Worm (Caenorhabditis elegans) whole organism, L1 larva: Measurements from ENCODE around the gene F31E3.6.

ENCODE experiments used
- C04F5.9 ChIP-seq: sonication (generic microtip); optimal IDR thresholded peaks from 2 replicates; lab custom pipeline; 2016; ENCODE audit warnings: missing genetic modification characterization, missing compliant biosample characterization
- C34B4.2 ChIP-seq: sonication (generic microtip); optimal IDR thresholded peaks from 2 replicates; lab custom pipeline; 2017; ENCODE audit warnings: mild to moderate bottlenecking, missing genetic modification characterization, missing compliant biosample characterization
- Y116A8C.19 ChIP-seq: sonication (generic microtip); optimal IDR thresholded peaks from 2 replicates; lab custom pipeline; 2016; ENCODE audit warnings: missing compliant biosample characterization, missing genetic modification characterization, borderline replicate concordance
- aha-1 ChIP-seq: fragments of 150-350 bp; optimal IDR thresholded peaks from 2 replicates; lab custom pipeline; 2014; ENCODE audit warnings: missing biosample characterization, missing genetic modification characterization
- ama-1 ChIP-seq: fragments of 150-350 bp; optimal IDR thresholded peaks from 2 replicates; lab custom pipeline; 2014
- blmp-1 ChIP-seq: fragments of 150-350 bp; optimal IDR thresholded peaks from 2 replicates; lab custom pipeline; 2014; ENCODE audit warnings: missing biosample characterization, missing genetic modification characterization
- ceh-63 ChIP-seq: fragments of 200-800 bp; sonication (Bioruptor generic); optimal IDR thresholded peaks from 2 replicates; lab custom pipeline; 2018; ENCODE audit warnings: mild to moderate bottlenecking, missing genetic modification characterization, missing compliant biosample characterization
- ceh-8 ChIP-seq: fragments of 200-800 bp; sonication (Bioruptor generic); optimal IDR thresholded peaks from 2 replicates; lab custom pipeline; 2018; ENCODE audit warnings: mild to moderate bottlenecking, missing genetic modification characterization, moderate library complexity, missing compliant biosample characterization
- ceh-82 ChIP-seq, 3 experiments: fragments of 150-350 bp in 1 of 3; sonication (generic microtip) in 2 of 3; optimal IDR thresholded peaks; 2 replicates each; lab custom pipeline; 2014 to 2017; ENCODE audit warnings: missing biosample characterization in 3 of 3, missing genetic modification characterization in 3 of 3
- ceh-88 ChIP-seq: fragments of 200-800 bp; sonication (Bioruptor generic); IDR thresholded peaks from 2 replicates; pipeline ENCODE4 v1.3.6; 2022; ENCODE audit warnings: missing genetic modification characterization, missing compliant biosample characterization
- ceh-90 ChIP-seq: sonication (generic microtip); optimal IDR thresholded peaks from 2 replicates; lab custom pipeline; 2016; ENCODE audit warnings: missing genetic modification characterization, missing compliant biosample characterization
- efl-1 ChIP-seq, 4 experiments: fragments of 150-350 bp; optimal IDR thresholded peaks in 3 of 4; peaks in 1 of 4; 1 replicate in 1 of 4; 2 replicates in 3 of 4; lab custom pipeline; 2014; ENCODE audit warnings: missing biosample characterization in 2 of 4, missing genetic modification characterization in 2 of 4, missing genetic modification reagents in 2 of 4
- efl-3 ChIP-seq: fragments of 200-800 bp; sonication (Bioruptor generic); optimal IDR thresholded peaks from 2 replicates; lab custom pipeline; 2018; ENCODE audit warnings: mild to moderate bottlenecking, missing genetic modification characterization, missing compliant biosample characterization
- egl-13 ChIP-seq: sonication (generic microtip); optimal IDR thresholded peaks from 2 replicates; lab custom pipeline; 2016; ENCODE audit warnings: missing genotype, missing genetic modification reagents, missing genetic modification characterization, missing compliant biosample characterization
- elt-2 ChIP-seq: sonication (generic microtip); optimal IDR thresholded peaks from 2 replicates; lab custom pipeline; 2016; ENCODE audit warnings: missing genetic modification characterization, mild to moderate bottlenecking, inconsistent platforms, missing compliant biosample characterization, missing genetic modification reagents
- ets-5 ChIP-seq: fragments of 200-800 bp; sonication (Bioruptor generic); IDR thresholded peaks from 2 replicates; pipeline ENCODE4 v1.3.6; 2022; ENCODE audit warnings: missing genetic modification characterization, missing compliant biosample characterization
- fkh-4 ChIP-seq: sonication (generic microtip); optimal IDR thresholded peaks from 2 replicates; lab custom pipeline; 2016; ENCODE audit warnings: missing compliant biosample characterization, missing genetic modification characterization, borderline replicate concordance
- fkh-8 ChIP-seq: sonication (generic microtip); optimal IDR thresholded peaks from 2 replicates; lab custom pipeline; 2016; ENCODE audit warnings: mild to moderate bottlenecking, missing genetic modification characterization, missing compliant biosample characterization
- fos-1 ChIP-seq: fragments of 150-350 bp; optimal IDR thresholded peaks from 2 replicates; lab custom pipeline; 2014; ENCODE audit warnings: missing biosample characterization, missing genetic modification characterization
- grh-1 ChIP-seq: fragments of 200-800 bp; sonication (Bioruptor generic); IDR thresholded peaks from 2 replicates; pipeline ENCODE4 v1.3.6; 2022; ENCODE audit warnings: missing genetic modification reagents, missing genetic modification characterization, missing compliant biosample characterization
- hlh-4 ChIP-seq: sonication (generic microtip); optimal IDR thresholded peaks from 2 replicates; lab custom pipeline; 2016; ENCODE audit warnings: mild to moderate bottlenecking, missing genetic modification characterization, missing compliant biosample characterization
- hpl-2 ChIP-seq: fragments of 150-350 bp; optimal IDR thresholded peaks from 2 replicates; lab custom pipeline; 2014; ENCODE audit warnings: missing biosample characterization, missing genetic modification reagents, missing genetic modification characterization
- isw-1 ChIP-seq: fragments of 200-800 bp; sonication (Bioruptor generic); IDR thresholded peaks from 2 replicates; pipeline ENCODE4 v1.3.6; 2022; ENCODE audit warnings: missing genetic modification characterization, missing compliant biosample characterization
- lin-14 ChIP-seq: fragments of 200-800 bp; sonication (Bioruptor generic); optimal IDR thresholded peaks from 2 replicates; lab custom pipeline; 2018; ENCODE audit warnings: mild to moderate bottlenecking, missing genetic modification characterization, moderate library complexity, missing compliant biosample characterization
- lin-15B ChIP-seq: fragments of 150-350 bp; sonication (generic microtip); optimal IDR thresholded peaks from 3 replicates; lab custom pipeline; 2014; ENCODE audit warnings: missing biosample characterization, missing genetic modification characterization
- lin-39 ChIP-seq: fragments of 150-350 bp; optimal IDR thresholded peaks from 2 replicates; lab custom pipeline; 2014; ENCODE audit warnings: missing biosample characterization, missing genetic modification reagents, missing genetic modification characterization
- lir-3 ChIP-seq: sonication (generic microtip); optimal IDR thresholded peaks from 2 replicates; lab custom pipeline; 2016; ENCODE audit warnings: mild to moderate bottlenecking, missing genetic modification characterization, moderate library complexity, missing compliant biosample characterization; ENCODE audit not compliant: poor library complexity
- lsy-2 ChIP-seq, 2 experiments: fragments of 150-350 bp; optimal IDR thresholded peaks; 2 replicates each; lab custom pipeline; 2014; ENCODE audit warnings: missing biosample characterization in 2 of 2, missing genetic modification characterization in 2 of 2
- mep-1 ChIP-seq: fragments of 150-350 bp; optimal IDR thresholded peaks from 2 replicates; lab custom pipeline; 2014; ENCODE audit warnings: missing biosample characterization, missing genetic modification characterization
- nhr-11 ChIP-seq: fragments of 150-350 bp; optimal IDR thresholded peaks from 2 replicates; lab custom pipeline; 2014; ENCODE audit warnings: missing biosample characterization, missing genetic modification characterization
- nhr-19 ChIP-seq: fragments of 200-800 bp; sonication (Bioruptor generic); conservative IDR thresholded peaks from 2 replicates; pipeline ENCODE4 v1.3.6; 2022; ENCODE audit warnings: missing genetic modification characterization, missing compliant biosample characterization
- nhr-20 ChIP-seq: sonication (generic microtip); optimal IDR thresholded peaks from 2 replicates; lab custom pipeline; 2016; ENCODE audit warnings: mild to moderate bottlenecking, missing genetic modification characterization, missing compliant biosample characterization
- nhr-237 ChIP-seq: fragments of 150-350 bp; optimal IDR thresholded peaks from 2 replicates; lab custom pipeline; 2014; ENCODE audit warnings: missing biosample characterization, missing genetic modification characterization
- nhr-47 ChIP-seq: sonication (generic microtip); optimal IDR thresholded peaks from 2 replicates; lab custom pipeline; 2016; ENCODE audit warnings: mild to moderate bottlenecking, missing genetic modification characterization, moderate library complexity, missing compliant biosample characterization
- nhr-71 ChIP-seq: sonication (generic microtip); optimal IDR thresholded peaks from 2 replicates; lab custom pipeline; 2016; ENCODE audit warnings: mild to moderate bottlenecking, missing genetic modification characterization, moderate library complexity, missing compliant biosample characterization
- nhr-77 ChIP-seq: fragments of 150-350 bp; optimal IDR thresholded peaks from 2 replicates; lab custom pipeline; 2014; ENCODE audit warnings: missing biosample characterization, missing genetic modification characterization
- nhr-84 ChIP-seq: sonication (generic microtip); optimal IDR thresholded peaks from 2 replicates; lab custom pipeline; 2017; ENCODE audit warnings: missing biosample characterization, missing genetic modification characterization
- nhr-85 ChIP-seq: sonication (generic microtip); peaks from one replicate; lab custom pipeline; 2016; ENCODE audit warnings: missing genetic modification characterization, inconsistent platforms, missing compliant biosample characterization
- nhr-90 ChIP-seq: sonication (generic microtip); optimal IDR thresholded peaks from 2 replicates; lab custom pipeline; 2016; ENCODE audit warnings: mild to moderate bottlenecking, missing genetic modification characterization, missing compliant biosample characterization; ENCODE audit not compliant: poor library complexity
- rnt-1 ChIP-seq: sonication (generic microtip); optimal IDR thresholded peaks from 2 replicates; lab custom pipeline; 2016; ENCODE audit warnings: mild to moderate bottlenecking, missing genetic modification characterization, moderate library complexity, missing compliant biosample characterization
- snpc-4 ChIP-seq: fragments of 150-350 bp; optimal IDR thresholded peaks from 2 replicates; lab custom pipeline; 2014; ENCODE audit warnings: missing biosample characterization, missing genetic modification characterization
- snu-23 ChIP-seq: sonication (generic microtip); optimal IDR thresholded peaks from 2 replicates; lab custom pipeline; 2016; ENCODE audit warnings: missing genetic modification characterization, missing compliant biosample characterization
- sox-4 ChIP-seq: sonication (generic microtip); optimal IDR thresholded peaks from 2 replicates; lab custom pipeline; 2016; ENCODE audit warnings: missing genetic modification characterization, missing compliant biosample characterization
- sup-37 ChIP-seq: fragments of 200-800 bp; sonication (Bioruptor generic); optimal IDR thresholded peaks from 2 replicates; lab custom pipeline; 2018; ENCODE audit warnings: mild to moderate bottlenecking, missing genetic modification characterization, missing compliant biosample characterization
- swsn-7 ChIP-seq: sonication (generic microtip); optimal IDR thresholded peaks from 2 replicates; lab custom pipeline; 2016; ENCODE audit warnings: missing genetic modification characterization, missing compliant biosample characterization
- tbx-2 ChIP-seq: sonication (generic microtip); optimal IDR thresholded peaks from 2 replicates; lab custom pipeline; 2016; ENCODE audit warnings: missing genetic modification characterization, missing compliant biosample characterization
- tlp-1 ChIP-seq: fragments of 150-350 bp; optimal IDR thresholded peaks from 2 replicates; lab custom pipeline; 2014; ENCODE audit warnings: missing biosample characterization, missing genetic modification characterization
- unc-130 ChIP-seq: fragments of 150-350 bp; optimal IDR thresholded peaks from 2 replicates; lab custom pipeline; 2017; ENCODE audit warnings: missing biosample characterization, missing genetic modification characterization, inconsistent platforms
- unc-30 ChIP-seq: sonication (generic microtip); optimal IDR thresholded peaks from 2 replicates; lab custom pipeline; 2017; ENCODE audit warnings: missing biosample characterization, missing genetic modification characterization
- unc-62 ChIP-seq: fragments of 150-350 bp; optimal IDR thresholded peaks from 2 replicates; lab custom pipeline; 2014; ENCODE audit warnings: missing biosample characterization, missing genetic modification reagents, missing genetic modification characterization
- unc-86 ChIP-seq: sonication (generic microtip); optimal IDR thresholded peaks from 2 replicates; lab custom pipeline; 2016; ENCODE audit warnings: missing genetic modification characterization, missing compliant biosample characterization
- zag-1 ChIP-seq: fragments of 150-350 bp; optimal IDR thresholded peaks from 2 replicates; lab custom pipeline; 2014; ENCODE audit warnings: missing biosample characterization, missing genetic modification characterization
- zip-4 ChIP-seq: fragments of 200-800 bp; sonication (Bioruptor generic); optimal IDR thresholded peaks from 2 replicates; lab custom pipeline; 2018; ENCODE audit warnings: mild to moderate bottlenecking, missing genetic modification characterization, moderate library complexity, missing compliant biosample characterization
- ztf-4 ChIP-seq: fragments of 150-350 bp; optimal IDR thresholded peaks from 2 replicates; lab custom pipeline; 2014; ENCODE audit warnings: missing biosample characterization, missing genetic modification characterization

The F31E3.6 gene

ce11 chrIII:7021156-7021637 lies 39.3 kb downstream of the F31E3.6 start, which contains the start of gene rfl-1 (continued):
- no peak for TF ChIP-seq sup-37 (GFP tag; lab: Kevin White, UChicago)
- TF ChIP-seq unc-130 (tag; lab: Kevin White, UChicago): no peak
- peak; percentile 20 for TF ChIP-seq lir-3 (tag; lab: Kevin White, UChicago)
- TF ChIP-seq ceh-8: no peak
- TF ChIP-seq hpl-2: no peak
- no peak for TF ChIP-seq ztf-4 (tag; lab: Kevin White, UChicago)
- no peak for TF ChIP-seq unc-30 (tag; lab: Kevin White, UChicago)
- no peak for TF ChIP-seq C34B4.2 (tag; lab: Kevin White, UChicago)
- TF ChIP-seq isw-1 (GFP tag; lab: Robert Waterston, UW): peak; percentile 63
- no peak for TF ChIP-seq efl-3
- peak; percentile 73 to 89 for TF ChIP-seq lsy-2 (tag; optimal IDR thresholded peaks at IDR 0.05; lab: Kevin White, UChicago)
- TF ChIP-seq egl-13 (tag; lab: Kevin White, UChicago): no peak
- no peak for TF ChIP-seq ceh-88 (GFP tag; lab: Robert Waterston, UW)
- TF ChIP-seq nhr-11 (tag; lab: Kevin White, UChicago): no peak
- TF ChIP-seq lin-14 (GFP tag; lab: Kevin White, UChicago): peak; percentile 61
- no peak for TF ChIP-seq ets-5 (GFP tag; lab: Robert Waterston, UW)
- no peak for TF ChIP-seq nhr-77 (tag; lab: Kevin White, UChicago)
- peak; percentile 61 for TF ChIP-seq mep-1 (tag; lab: Kevin White, UChicago)
- no peak for TF ChIP-seq zip-4 (GFP tag; lab: Kevin White, UChicago)
- TF ChIP-seq blmp-1 (tag; lab: Kevin White, UChicago): peak; percentile 48
- peak; percentile 31 for TF ChIP-seq C04F5.9 (tag; lab: Kevin White, UChicago)
- no peak for TF ChIP-seq tlp-1 (tag; lab: Kevin White, UChicago)
- no peak for TF ChIP-seq snpc-4 (tag; lab: Kevin White, UChicago)
- no peak for TF ChIP-seq Y116A8C.19 (tag; lab: Kevin White, UChicago)
- TF ChIP-seq swsn-7 (tag; lab: Kevin White, UChicago): peak; percentile 59
- TF ChIP-seq efl-1 (optimal IDR thresholded peaks at IDR 0.05; lab: Kevin White, UChicago): peak; percentile 77 to 79
- peak; percentile 74 to 96 for TF ChIP-seq efl-1 (GFP tag; optimal IDR thresholded peaks at IDR 0.05 in 1 of 2; lab: Kevin White, UChicago)
- TF ChIP-seq snu-23 (GFP tag; lab: Kevin White, UChicago): peak; percentile 70
- peak; percentile 42 for TF ChIP-seq fkh-8 (tag; lab: Kevin White, UChicago)
- no peak for TF ChIP-seq aha-1 (tag; lab: Kevin White, UChicago)
- TF ChIP-seq ceh-90: no peak
- TF ChIP-seq nhr-84: no peak
- peak; percentile 52 for TF ChIP-seq rnt-1 (tag; lab: Kevin White, UChicago)
- peak; percentile 55 for TF ChIP-seq nhr-20
- no peak for TF ChIP-seq grh-1
- TF ChIP-seq ceh-63: no peak
- peak; percentile 31 for TF ChIP-seq fos-1 (tag; lab: Kevin White, UChicago)
- TF ChIP-seq lin-15B (tag; lab: Kevin White, UChicago): peak; percentile 75
- TF ChIP-seq unc-86 (tag; lab: Kevin White, UChicago): peak; percentile 35
- peak; percentile 66 for TF ChIP-seq nhr-47 (tag; lab: Kevin White, UChicago)
- peak; percentile 47 for TF ChIP-seq nhr-19 (GFP tag; lab: Robert Waterston, UW)
- peak in 2 of 3 experiments; percentile 25 to 62 for TF ChIP-seq ceh-82 (tag; optimal IDR thresholded peaks at IDR 0.05; lab: Kevin White, UChicago)
- TF ChIP-seq ama-1: no peak
- TF ChIP-seq fkh-4: no peak
- no peak for TF ChIP-seq lin-39 (tag; lab: Kevin White, UChicago)
- no peak for TF ChIP-seq hlh-4 (tag; lab: Kevin White, UChicago)
- TF ChIP-seq nhr-237: no peak
- TF ChIP-seq nhr-71 (tag; lab: Kevin White, UChicago): peak; percentile 69
- no peak for TF ChIP-seq unc-62 (GFP tag; lab: Kevin White, UChicago)
- peak; percentile 57 for TF ChIP-seq tbx-2 (tag; lab: Kevin White, UChicago)
- no peak for TF ChIP-seq sox-4 (tag; lab: Kevin White, UChicago)
- TF ChIP-seq zag-1: no peak
- no peak for TF ChIP-seq elt-2 (tag; lab: Kevin White, UChicago)
- peak; percentile 46 for TF ChIP-seq nhr-90 (tag; lab: Kevin White, UChicago)
- peak; percentile 41 for TF ChIP-seq nhr-85 (tag; lab: Kevin White, UChicago)
